Fruit fly (Drosophila melanogaster) whole organism, adult: ENCODE data around the gene XNP.

Experiments used
- CG12768 ChIP-seq: fragments of 200-800 bp; sonication (Bioruptor generic); optimal IDR thresholded peaks from 2 replicates; lab custom pipeline; 2017; ENCODE audit warnings: missing biosample characterization, missing genetic modification characterization, mild to moderate bottlenecking, moderate library complexity, missing genetic modification reagents
- CG33017 ChIP-seq: fragments of 200-800 bp; sonication (Bioruptor generic); optimal IDR thresholded peaks from 2 replicates; lab custom pipeline; 2018; ENCODE audit warnings: missing biosample characterization, mild to moderate bottlenecking, missing genetic modification characterization, moderate library complexity
- CG5204 ChIP-seq: fragments of 200-800 bp; sonication (Bioruptor generic); optimal IDR thresholded peaks from 2 replicates; lab custom pipeline; 2016; ENCODE audit warnings: missing biosample characterization, missing genetic modification characterization
- CG7045 ChIP-seq: fragments of 200-800 bp; sonication (Bioruptor generic); optimal IDR thresholded peaks from 2 replicates; lab custom pipeline; 2017; ENCODE audit warnings: missing biosample characterization, mild to moderate bottlenecking, missing genetic modification characterization
- Clk ChIP-seq: fragments of 200-800 bp; sonication (Bioruptor generic); optimal IDR thresholded peaks from 2 replicates; lab custom pipeline; 2017; ENCODE audit warnings: missing biosample characterization, missing genetic modification characterization
- Mnt ChIP-seq: fragments of 200-800 bp; sonication (Bioruptor generic); optimal IDR thresholded peaks from 2 replicates; lab custom pipeline; 2016; ENCODE audit warnings: missing biosample characterization, mild to moderate bottlenecking, missing genetic modification characterization
- bab1 ChIP-seq: fragments of 200-800 bp; sonication (Bioruptor generic); optimal IDR thresholded peaks from 3 replicates; lab custom pipeline; 2019; ENCODE audit warnings: missing biosample characterization, mild to moderate bottlenecking, missing genetic modification characterization, moderate library complexity
- kay ChIP-seq: fragments of 200-800 bp; sonication (Bioruptor generic); peaks from one replicate; lab custom pipeline; 2016; ENCODE audit warnings: missing biosample characterization, missing genetic modification characterization, borderline replicate concordance
- ovo ChIP-seq: fragments of 200-800 bp; sonication (Bioruptor generic); optimal IDR thresholded peaks from 2 replicates; lab custom pipeline; 2016; ENCODE audit warnings: missing biosample characterization, missing genetic modification characterization
- tj ChIP-seq: fragments of 200-800 bp; sonication (Bioruptor generic); optimal IDR thresholded peaks from 3 replicates; lab custom pipeline; 2017; ENCODE audit warnings: missing biosample characterization, mild to moderate bottlenecking, missing genetic modification characterization, moderate library complexity
- toe ChIP-seq: fragments of 200-800 bp; sonication (Bioruptor generic); optimal IDR thresholded peaks from 2 replicates; lab custom pipeline; 2016; ENCODE audit warnings: missing biosample characterization, missing genetic modification characterization

- TF ChIP-seq tj (no peak), kay (GFP tag; lab: Kevin White, UChicago) (no peak), CG5204 (GFP tag; lab: Kevin White, UChicago) (no peak), CG12768 (GFP tag; lab: Kevin White, UChicago) (no peak), toe (GFP tag; lab: Kevin White, UChicago) (no peak), Mnt (GFP tag; lab: Kevin White, UChicago) (peak; percentile 12), Clk (GFP tag; lab: Kevin White, UChicago) (no peak), ovo (GFP tag; lab: Kevin White, UChicago) (no peak), CG33017 (tag; lab: Kevin White, UChicago) (no peak), CG7045 (no peak), bab1 (GFP tag; lab: Kevin White, UChicago) (no peak)
Measured at dm6 chr3R:25438353-25438986, 44.2 kb downstream of the XNP start.
